Fruit fly (Drosophila melanogaster): ENCODE data around the gene CG4942.

dm6 chr3L:9050447-9051069 lies 22.3 kb upstream of the CG4942 start:
- no peak for TF ChIP-seq pan (optimal IDR thresholded peaks at IDR 0.05)
- no peak for TF ChIP-seq psq (optimal IDR thresholded peaks at IDR 0.05)
- no peak for TF ChIP-seq EcR (GFP tag; optimal IDR thresholded peaks at IDR 0.05)
- TF ChIP-seq Dll (optimal IDR thresholded peaks at IDR 0.05), result no peak
